Fruit fly (Drosophila melanogaster) whole organism, embryonic: ENCODE data around the gene CG13949.

Experiments
- CG10274 ChIP-seq: fragments of 200-800 bp; sonication (Bioruptor generic); optimal IDR thresholded peaks from 3 replicates; lab custom pipeline; 2017; ENCODE audit warnings: missing biosample characterization, mild to moderate bottlenecking, missing genetic modification characterization
- CG11504 ChIP-seq: fragments of 200-800 bp; sonication (Bioruptor generic); optimal IDR thresholded peaks from 3 replicates; lab custom pipeline; 2019; ENCODE audit warnings: missing biosample characterization, mild to moderate bottlenecking, missing genetic modification characterization, moderate library complexity
- CG13775 ChIP-seq: fragments of 200-800 bp; sonication (Bioruptor generic); optimal IDR thresholded peaks from 3 replicates; lab custom pipeline; 2017; ENCODE audit warnings: missing biosample characterization, mild to moderate bottlenecking, missing genetic modification characterization
- CG14667 ChIP-seq: fragments of 200-800 bp; sonication (Bioruptor generic); IDR thresholded peaks from 2 replicates; pipeline ENCODE4 v1.3.6; 2022; ENCODE audit warnings: missing biosample characterization, missing genetic modification characterization
- CG14710 ChIP-seq: fragments of 200-800 bp; sonication (Bioruptor generic); optimal IDR thresholded peaks from 3 replicates; lab custom pipeline; 2019; ENCODE audit warnings: missing biosample characterization, mild to moderate bottlenecking, missing genetic modification characterization, moderate library complexity
- CG17568 ChIP-seq: fragments of 200-800 bp; sonication (Bioruptor generic); optimal IDR thresholded peaks from 2 replicates; lab custom pipeline; 2018; ENCODE audit warnings: missing biosample characterization, mild to moderate bottlenecking, missing genetic modification characterization, moderate library complexity
- CG17612 ChIP-seq: fragments of 200-800 bp; sonication (Bioruptor generic); IDR thresholded peaks from 2 replicates; pipeline ENCODE4 v1.3.6; 2022; ENCODE audit warnings: missing biosample characterization, missing genetic modification characterization
- CG2120 ChIP-seq: fragments of 200-800 bp; sonication (Bioruptor generic); optimal IDR thresholded peaks from 3 replicates; lab custom pipeline; 2016; ENCODE audit warnings: missing biosample characterization, missing genetic modification characterization
- CG32772 ChIP-seq: fragments of 200-800 bp; sonication (Bioruptor generic); IDR thresholded peaks from 2 replicates; pipeline ENCODE4 v1.3.6; 2022; ENCODE audit warnings: missing biosample characterization, missing genetic modification characterization
- CG33557 ChIP-seq: fragments of 200-800 bp; sonication (Bioruptor generic); optimal IDR thresholded peaks from 2 replicates; lab custom pipeline; 2019; ENCODE audit warnings: missing biosample characterization, mild to moderate bottlenecking, missing genetic modification characterization, moderate library complexity
- CG4730 ChIP-seq: fragments of 200-800 bp; sonication (Bioruptor generic); IDR thresholded peaks from 2 replicates; pipeline ENCODE4 v1.3.6; 2022; ENCODE audit warnings: missing biosample characterization, missing genetic modification characterization
- CG6813 ChIP-seq: fragments of 200-800 bp; sonication (Bioruptor generic); optimal IDR thresholded peaks from 2 replicates; lab custom pipeline; 2017; ENCODE audit warnings: missing biosample characterization, missing genetic modification characterization, mild to moderate bottlenecking, moderate library complexity, missing genetic modification reagents
- CG7372 ChIP-seq: fragments of 200-800 bp; sonication (Bioruptor generic); IDR thresholded peaks from 2 replicates; pipeline ENCODE4 v1.3.6; 2022; ENCODE audit warnings: missing biosample characterization, missing genetic modification characterization
- CG7556 ChIP-seq: fragments of 200-800 bp; sonication (Bioruptor generic); optimal IDR thresholded peaks from 2 replicates; lab custom pipeline; 2017; ENCODE audit warnings: missing biosample characterization, mild to moderate bottlenecking, missing genetic modification characterization
- CG7786 ChIP-seq: fragments of 200-800 bp; sonication (Bioruptor generic); optimal IDR thresholded peaks from 2 replicates; lab custom pipeline; 2016; ENCODE audit warnings: missing biosample characterization, missing genetic modification characterization
- CG8290 ChIP-seq, 3 experiments: fragments of 200-800 bp; sonication (Bioruptor generic); optimal IDR thresholded peaks; 2 replicates each; lab custom pipeline; 2016 to 2019; ENCODE audit warnings: missing biosample characterization in 3 of 3, missing genetic modification characterization in 3 of 3, mild to moderate bottlenecking in 2 of 3, moderate library complexity in 1 of 3
- Camta ChIP-seq: fragments of 200-800 bp; sonication (Bioruptor generic); optimal IDR thresholded peaks from 2 replicates; lab custom pipeline; 2016; ENCODE audit warnings: missing biosample characterization, missing genetic modification characterization
- Ets65A ChIP-seq: fragments of 200-800 bp; sonication (Bioruptor generic); peaks from one replicate; lab custom pipeline; 2016; ENCODE audit warnings: missing biosample characterization, missing genetic modification characterization
- Fer1 ChIP-seq: fragments of 200-800 bp; sonication (Bioruptor generic); optimal IDR thresholded peaks from 2 replicates; lab custom pipeline; 2017; ENCODE audit warnings: missing biosample characterization, mild to moderate bottlenecking, missing genetic modification characterization
- HmgD ChIP-seq: fragments of 200-800 bp; sonication (Bioruptor generic); optimal IDR thresholded peaks from 3 replicates; lab custom pipeline; 2016; ENCODE audit warnings: missing biosample characterization, missing genetic modification characterization
- Jarid2 ChIP-seq: fragments of 200-800 bp; sonication (Bioruptor generic); optimal IDR thresholded peaks from 3 replicates; lab custom pipeline; 2017; ENCODE audit warnings: mild to moderate bottlenecking, missing biosample characterization, missing genetic modification reagents, missing genetic modification characterization
- NFAT ChIP-seq: fragments of 200-800 bp; sonication (Bioruptor generic); IDR thresholded peaks from 2 replicates; pipeline ENCODE4 v1.3.6; 2022; ENCODE audit warnings: missing biosample characterization, missing genetic modification characterization
- Oli ChIP-seq: fragments of 200-800 bp; sonication (Bioruptor generic); optimal IDR thresholded peaks from 2 replicates; lab custom pipeline; 2018; ENCODE audit warnings: missing biosample characterization, mild to moderate bottlenecking, missing genetic modification characterization, moderate library complexity
- Ravus ChIP-seq: fragments of 200-800 bp; sonication (Bioruptor generic); IDR thresholded peaks from 2 replicates; pipeline ENCODE4 v1.3.6; 2022; ENCODE audit warnings: missing biosample characterization, missing genetic modification characterization
- Rfx ChIP-seq: fragments of 200-800 bp; sonication (Bioruptor generic); IDR thresholded peaks from 2 replicates; pipeline ENCODE4 v1.3.6; 2022; ENCODE audit warnings: missing biosample characterization, missing genetic modification characterization
- Trl ChIP-seq, 3 experiments: fragments of >200 bp in 2 of 3; fragments of 200-800 bp in 1 of 3; sonication (Bioruptor generic) in 1 of 3; optimal IDR thresholded peaks; 2 replicates in 1 of 3; 3 replicates in 2 of 3; lab custom pipeline; 2016 to 2017; ENCODE audit warnings: missing biosample characterization in 1 of 3, missing genetic modification characterization in 1 of 3
- ab ChIP-seq: fragments of 200-800 bp; sonication (Bioruptor generic); optimal IDR thresholded peaks from 2 replicates; lab custom pipeline; 2016; ENCODE audit warnings: missing biosample characterization, missing genetic modification characterization
- abd-A ChIP-seq: fragments of 200-800 bp; sonication (Bioruptor generic); optimal IDR thresholded peaks from 3 replicates; lab custom pipeline; 2019; ENCODE audit warnings: missing biosample characterization, mild to moderate bottlenecking, missing genetic modification characterization, moderate library complexity
- bab2 ChIP-seq: fragments of 200-800 bp; sonication (Bioruptor generic); optimal IDR thresholded peaks from 2 replicates; lab custom pipeline; 2016; ENCODE audit warnings: missing biosample characterization, missing genetic modification characterization
- bbx ChIP-seq: fragments of 200-800 bp; sonication (Bioruptor generic); IDR thresholded peaks from 2 replicates; pipeline ENCODE4 v1.3.6; 2022; ENCODE audit warnings: missing biosample characterization, missing genetic modification characterization; ENCODE audit not compliant: partially characterized antibody
- cas ChIP-seq: fragments of 200-800 bp; sonication (Bioruptor generic); IDR thresholded peaks from 2 replicates; pipeline ENCODE4 v1.3.6; 2022; ENCODE audit warnings: missing biosample characterization, missing genetic modification characterization
- cato ChIP-seq: fragments of 200-800 bp; sonication (Bioruptor generic); optimal IDR thresholded peaks from 2 replicates; lab custom pipeline; 2016; ENCODE audit warnings: missing biosample characterization, missing genetic modification characterization, borderline replicate concordance
- crc ChIP-seq: fragments of 200-800 bp; sonication (Bioruptor generic); optimal IDR thresholded peaks from 2 replicates; lab custom pipeline; 2016; ENCODE audit warnings: missing biosample characterization, missing genetic modification characterization
- dati ChIP-seq: fragments of 200-800 bp; sonication (Bioruptor generic); IDR thresholded peaks from 2 replicates; pipeline ENCODE4 v1.3.6; 2022; ENCODE audit warnings: missing biosample characterization, missing genetic modification characterization
- disco-r ChIP-seq: fragments of 200-800 bp; sonication (Bioruptor generic); optimal IDR thresholded peaks from 2 replicates; lab custom pipeline; 2016; ENCODE audit warnings: missing biosample characterization, missing genetic modification characterization
- emc ChIP-seq: fragments of 200-800 bp; sonication (Bioruptor generic); optimal IDR thresholded peaks from 2 replicates; lab custom pipeline; 2016; ENCODE audit warnings: missing biosample characterization, missing genetic modification characterization
- fu2 ChIP-seq: fragments of 200-800 bp; sonication (Bioruptor generic); optimal IDR thresholded peaks from 2 replicates; lab custom pipeline; 2016; ENCODE audit warnings: missing biosample characterization, missing genetic modification characterization
- h ChIP-seq: fragments of >200 bp; optimal IDR thresholded peaks from 2 replicates; lab custom pipeline; 2017
- hkb ChIP-seq, 2 experiments: fragments of 200-800 bp in 1 of 2; fragments of >200 bp in 1 of 2; sonication (Bioruptor generic) in 1 of 2; IDR thresholded peaks in 1 of 2; optimal IDR thresholded peaks in 1 of 2; 2 replicates each; pipeline versions ENCODE4 v1.3.6 to Lab custom; 2017 to 2022; ENCODE audit warnings: missing biosample characterization in 1 of 2, missing genetic modification characterization in 1 of 2
- jing ChIP-seq: fragments of 200-800 bp; sonication (Bioruptor generic); optimal IDR thresholded peaks from 2 replicates; lab custom pipeline; 2018; ENCODE audit warnings: missing biosample characterization, mild to moderate bottlenecking, missing genetic modification characterization
- kni ChIP-seq: fragments of 200-800 bp; sonication (Bioruptor generic); optimal IDR thresholded peaks from 3 replicates; lab custom pipeline; 2017; ENCODE audit warnings: mild to moderate bottlenecking, missing biosample characterization, missing genetic modification reagents, missing genetic modification characterization
- peb ChIP-seq: fragments of 200-800 bp; sonication (Bioruptor generic); IDR thresholded peaks from 2 replicates; pipeline ENCODE4 v1.3.6; 2022; ENCODE audit warnings: missing biosample characterization, missing genetic modification characterization
- prd ChIP-seq, 3 experiments: fragments of >200 bp in 2 of 3; fragments of 200-800 bp in 1 of 3; sonication (Bioruptor generic) in 1 of 3; optimal IDR thresholded peaks in 2 of 3; IDR thresholded peaks in 1 of 3; 2 replicates in 2 of 3; 3 replicates in 1 of 3; pipeline versions ENCODE4 v1.3.6 to Lab custom; 2017 to 2022; ENCODE audit warnings: missing biosample characterization in 1 of 3, missing genetic modification characterization in 1 of 3
- row ChIP-seq: fragments of 200-800 bp; sonication (Bioruptor generic); IDR thresholded peaks from 3 replicates; pipeline ENCODE4 v1.3.6; 2022; ENCODE audit warnings: missing biosample characterization, missing genetic modification characterization
- tio ChIP-seq: fragments of 200-800 bp; sonication (Bioruptor generic); optimal IDR thresholded peaks from 2 replicates; lab custom pipeline; 2017; ENCODE audit warnings: missing biosample characterization, missing genetic modification characterization, inconsistent platforms
- trem ChIP-seq: fragments of 200-800 bp; optimal IDR thresholded peaks from 3 replicates; lab custom pipeline; 2019; ENCODE audit warnings: missing biosample characterization, mild to moderate bottlenecking, missing genetic modification characterization, moderate library complexity
- wek ChIP-seq: fragments of 200-800 bp; sonication (Bioruptor generic); optimal IDR thresholded peaks from 3 replicates; lab custom pipeline; 2018; ENCODE audit warnings: missing biosample characterization, mild to moderate bottlenecking, missing genetic modification characterization, moderate library complexity
- wor ChIP-seq: fragments of 200-800 bp; sonication (Bioruptor generic); IDR thresholded peaks from 2 replicates; pipeline ENCODE4 v1.3.6; 2022; ENCODE audit warnings: missing biosample characterization, missing genetic modification characterization

Gene CG13949

dm6 chr2L:846167-846868 is 8.8 kb upstream of the CG13949 start (continued):
- peak; percentile 88 for TF ChIP-seq kni (GFP tag; lab: Kevin White, UChicago)
- no peak for TF ChIP-seq dati (GFP tag; lab: Robert Waterston, UW)
- TF ChIP-seq ab (GFP tag; lab: Kevin White, UChicago) = peak; percentile 63
- peak; percentile 40 for TF ChIP-seq wek (GFP tag; lab: Kevin White, UChicago)
- TF ChIP-seq hkb (optimal IDR thresholded peaks at IDR 0.05; lab: Kevin White, UChicago) = no peak
- peak; percentile 31; the same call in 1 of the 2 replicates for TF ChIP-seq hkb (GFP tag; IDR thresholded peaks at IDR 0.05; lab: Robert Waterston, UW)
- no peak for TF ChIP-seq CG4730 (GFP tag; lab: Robert Waterston, UW)
- TF ChIP-seq abd-A (tag; lab: Kevin White, UChicago) = peak; percentile 0
- no peak for TF ChIP-seq peb (GFP tag; lab: Robert Waterston, UW)
- peak; percentile 41 for TF ChIP-seq CG6813 (GFP tag; lab: Kevin White, UChicago)
- TF ChIP-seq CG32772 = peak; percentile 19; the same call in 1 of the 2 replicates
- peak; percentile 37 for TF ChIP-seq tio
- peak; percentile 84 for TF ChIP-seq Oli (tag; lab: Kevin White, UChicago)
- TF ChIP-seq CG14667 (GFP tag; lab: Robert Waterston, UW) = peak; percentile 39; the same call in 1 of the 2 replicates
- TF ChIP-seq Ets65A (GFP tag; lab: Kevin White, UChicago) = peak; percentile 94
- TF ChIP-seq CG7786 (GFP tag; lab: Kevin White, UChicago) = peak; percentile 60
- peak; percentile 43; the same call in 1 of the 2 replicates for TF ChIP-seq Rfx
- TF ChIP-seq cas (GFP tag; lab: Robert Waterston, UW) = no peak
- TF ChIP-seq CG14710 (tag; lab: Kevin White, UChicago) = peak; percentile 44
- peak; percentile 1 for TF ChIP-seq cato
- TF ChIP-seq bbx (GFP tag; lab: Robert Waterston, UW) = 0 out of 2 replicates have a peak, but pooled peaks have one; percentile 15
- TF ChIP-seq NFAT (GFP tag; lab: Robert Waterston, UW) = 0 out of 2 replicates have a peak, but pooled peaks have one; percentile 30
- TF ChIP-seq jing (GFP tag; lab: Kevin White, UChicago) = peak; percentile 61
- peak; percentile 27 for TF ChIP-seq crc (GFP tag; lab: Kevin White, UChicago)
- peak; percentile 21 for TF ChIP-seq CG13775 (GFP tag; lab: Kevin White, UChicago)
- peak; percentile 48 for TF ChIP-seq CG17568 (GFP tag; lab: Kevin White, UChicago)
- no peak for TF ChIP-seq prd (optimal IDR thresholded peaks at IDR 0.05; lab: Kevin White, UChicago)
- TF ChIP-seq prd (GFP tag; IDR thresholded peaks at IDR 0.05; lab: Robert Waterston, UW) = peak; percentile 62; the same call in 2 of the 3 replicates
- peak; percentile 63 for TF ChIP-seq bab2 (GFP tag; lab: Kevin White, UChicago)
- TF ChIP-seq CG8290 (GFP tag; optimal IDR thresholded peaks at IDR 0.05; lab: Kevin White, UChicago) = peak; percentile 11
- TF ChIP-seq CG8290 (tag; optimal IDR thresholded peaks at IDR 0.05; lab: Kevin White, UChicago) = peak in 1 of 2 experiments; percentile 72
- peak; percentile 12 for TF ChIP-seq Jarid2
- TF ChIP-seq disco-r (GFP tag; lab: Kevin White, UChicago) = no peak
- TF ChIP-seq Camta (GFP tag; lab: Kevin White, UChicago) = peak; percentile 73
- no peak for TF ChIP-seq CG10274
- TF ChIP-seq Ravus (GFP tag; lab: Robert Waterston, UW) = no peak
- no peak for TF ChIP-seq CG17612 (GFP tag; lab: Robert Waterston, UW)
- peak; percentile 25 for TF ChIP-seq trem
- no peak for TF ChIP-seq h (lab: Kevin White, UChicago)
- TF ChIP-seq HmgD (GFP tag; lab: Kevin White, UChicago) = no peak
- peak; percentile 62 for TF ChIP-seq CG7556
- TF ChIP-seq CG2120 (GFP tag; lab: Kevin White, UChicago) = peak; percentile 54
- TF ChIP-seq CG7372 (GFP tag; lab: Robert Waterston, UW) = no peak
- TF ChIP-seq fu2 (GFP tag; lab: Kevin White, UChicago) = peak; percentile 25
- peak; percentile 70 for TF ChIP-seq row (GFP tag; lab: Robert Waterston, UW)
- no peak for TF ChIP-seq Trl (optimal IDR thresholded peaks at IDR 0.05; lab: Kevin White, UChicago)
- TF ChIP-seq Trl (GFP tag; optimal IDR thresholded peaks at IDR 0.05; lab: Kevin White, UChicago) = peak; percentile 38
- TF ChIP-seq emc (GFP tag; lab: Kevin White, UChicago) = no peak
- TF ChIP-seq Fer1 (GFP tag; lab: Kevin White, UChicago) = peak; percentile 22
- TF ChIP-seq CG11504 (tag; lab: Kevin White, UChicago) = peak; percentile 84
- TF ChIP-seq CG33557 = no peak
- TF ChIP-seq wor (GFP tag; lab: Robert Waterston, UW) = peak; percentile 68
